Worm (Caenorhabditis elegans): ENCODE data around the gene srlf-12.
A peak's percentile ranks its signal among the peaks of the same experiment; 100 is the strongest.

Gene srlf-12

ce11 chrIV:10891993-10892392, at the start of gene srlf-12:
TSS of gene srlf-12 (minus strand) at chrIV:10892093.
- TF ChIP-seq him-1 (tag; optimal IDR thresholded peaks at IDR 0.05) (no peak), dao-5 (tag; optimal IDR thresholded peaks at IDR 0.05) (no peak), W03F9.2 (tag; optimal IDR thresholded peaks at IDR 0.05) (no peak)

ce11 chrIV:10936906-10937540, 45.1 kb upstream of the srlf-12 start, which contains the start of gene fic-1:
TSS of gene fic-1 (plus strand) at chrIV:10937454.
- TF ChIP-seq dao-5 (tag; optimal IDR thresholded peaks at IDR 0.05) (no peak), him-1 (tag; optimal IDR thresholded peaks at IDR 0.05) (no peak), W03F9.2 (tag; optimal IDR thresholded peaks at IDR 0.05) (peak; percentile 80)

- TF ChIP-seq him-1 (tag; optimal IDR thresholded peaks at IDR 0.05) (peak; percentile 38), W03F9.2 (tag; optimal IDR thresholded peaks at IDR 0.05) (peak; percentile 83), dao-5 (tag; optimal IDR thresholded peaks at IDR 0.05) (peak; percentile 4)
Observed at ce11 chrIV:10935853-10936491, 44.1 kb upstream of the srlf-12 start, which contains the start of gene lgg-2. TSS of gene lgg-2 (minus strand) at chrIV:10935903.

ce11 chrIV:10935336-10935735, 43.4 kb upstream of the srlf-12 start:
- TF ChIP-seq him-1 (tag; optimal IDR thresholded peaks at IDR 0.05) (peak; percentile 70), dao-5 (tag; optimal IDR thresholded peaks at IDR 0.05) (no peak), W03F9.2 (tag; optimal IDR thresholded peaks at IDR 0.05) (peak; percentile 81)

- no peak for TF ChIP-seq him-1 (tag; optimal IDR thresholded peaks at IDR 0.05)
- no peak for TF ChIP-seq W03F9.2 (tag; optimal IDR thresholded peaks at IDR 0.05)
- TF ChIP-seq dao-5 (tag; optimal IDR thresholded peaks at IDR 0.05) = no peak
Observed at ce11 chrIV:10934786-10935185, 42.9 kb upstream of the srlf-12 start.

ce11 chrIV:10933777-10934546, 42.1 kb upstream of the srlf-12 start:
- TF ChIP-seq W03F9.2 (tag; optimal IDR thresholded peaks at IDR 0.05) = peak; percentile 8
- no peak for TF ChIP-seq dao-5 (tag; optimal IDR thresholded peaks at IDR 0.05)
- TF ChIP-seq him-1 (tag; optimal IDR thresholded peaks at IDR 0.05) = peak; percentile 11

- TF ChIP-seq him-1 (tag; optimal IDR thresholded peaks at IDR 0.05) (peak; percentile 21), dao-5 (tag; optimal IDR thresholded peaks at IDR 0.05) (no peak), W03F9.2 (tag; optimal IDR thresholded peaks at IDR 0.05) (peak; percentile 81)
Observed at ce11 chrIV:10933062-10933552, 41.2 kb upstream of the srlf-12 start, which contains the start of the genes dnc-1 and lsm-7. TSS of gene dnc-1 (minus strand) at chrIV:10933203. TSS of gene lsm-7 (plus strand) at chrIV:10933502.

ce11 chrIV:10919770-10920169, 27.9 kb upstream of the srlf-12 start, which contains the start of gene rbr-2:
TSS of gene rbr-2 (plus strand) at chrIV:10920070.
- no peak for TF ChIP-seq W03F9.2 (tag; optimal IDR thresholded peaks at IDR 0.05)
- TF ChIP-seq him-1 (tag; optimal IDR thresholded peaks at IDR 0.05) = no peak
- no peak for TF ChIP-seq dao-5 (tag; optimal IDR thresholded peaks at IDR 0.05)

ce11 chrIV:10918877-10919560, 27.1 kb upstream of the srlf-12 start:
- TF ChIP-seq dao-5 (tag; optimal IDR thresholded peaks at IDR 0.05) (no peak), W03F9.2 (tag; optimal IDR thresholded peaks at IDR 0.05) (peak; percentile 82)

ce11 chrIV:10916134-10916533, 24.2 kb upstream of the srlf-12 start:
- TF ChIP-seq dao-5 (tag; optimal IDR thresholded peaks at IDR 0.05) = no peak
- no peak for TF ChIP-seq W03F9.2 (tag; optimal IDR thresholded peaks at IDR 0.05)
- no peak for TF ChIP-seq him-1 (tag; optimal IDR thresholded peaks at IDR 0.05)

ce11 chrIV:10915388-10915787, 23.5 kb upstream of the srlf-12 start, which contains the start of gene ZK593.3:
TSS of gene ZK593.3 (plus strand) at chrIV:10915688.
- TF ChIP-seq W03F9.2 (tag; optimal IDR thresholded peaks at IDR 0.05) = no peak
- no peak for TF ChIP-seq dao-5 (tag; optimal IDR thresholded peaks at IDR 0.05)
- TF ChIP-seq him-1 (tag; optimal IDR thresholded peaks at IDR 0.05) = no peak

- TF ChIP-seq W03F9.2 (tag; optimal IDR thresholded peaks at IDR 0.05) = no peak
- TF ChIP-seq him-1 (tag; optimal IDR thresholded peaks at IDR 0.05) = no peak
- no peak for TF ChIP-seq dao-5 (tag; optimal IDR thresholded peaks at IDR 0.05)
Observed at ce11 chrIV:10913081-10913480, 21.2 kb upstream of the srlf-12 start, which contains the start of gene ZK593.2. TSS of gene ZK593.2 (plus strand) at chrIV:10913381.

ce11 chrIV:10909708-10910107, 17.8 kb upstream of the srlf-12 start, which contains the start of gene pyk-2:
TSS of gene pyk-2 (plus strand) at chrIV:10909913.
- TF ChIP-seq W03F9.2 (tag; optimal IDR thresholded peaks at IDR 0.05) (no peak), dao-5 (tag; optimal IDR thresholded peaks at IDR 0.05) (no peak), him-1 (tag; optimal IDR thresholded peaks at IDR 0.05) (no peak)

Data from whole organism, L4/young adult.